Worm (Caenorhabditis elegans): Measurements from ENCODE around the gene marc-2.

The marc-2 gene

DNA sequence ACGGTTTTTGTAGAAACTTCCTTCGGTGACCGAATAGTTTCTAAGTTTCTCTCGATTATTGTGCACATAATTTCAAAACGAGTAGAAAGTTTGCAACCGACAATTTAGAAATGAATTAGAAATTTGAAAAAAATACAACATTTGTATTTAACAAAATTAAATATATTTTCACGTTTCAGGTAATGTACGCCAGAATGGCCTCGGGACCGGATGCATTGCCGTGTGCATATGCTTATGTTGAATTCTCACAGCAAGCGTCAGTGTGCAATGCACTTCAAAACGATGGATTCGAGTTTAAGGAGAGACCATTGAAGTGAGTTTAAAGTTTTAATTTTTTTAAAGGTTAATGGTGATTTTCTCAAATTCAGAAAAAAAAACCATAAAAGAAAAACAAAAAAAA, at the start of gene marc-2:
TSS of gene marc-2 (minus strand) at position 101 of the 400 bp plus-strand sequence.
- TF ChIP-seq unc-62 (GFP tag; optimal IDR thresholded peaks at IDR 0.05), result no peak

DNA sequence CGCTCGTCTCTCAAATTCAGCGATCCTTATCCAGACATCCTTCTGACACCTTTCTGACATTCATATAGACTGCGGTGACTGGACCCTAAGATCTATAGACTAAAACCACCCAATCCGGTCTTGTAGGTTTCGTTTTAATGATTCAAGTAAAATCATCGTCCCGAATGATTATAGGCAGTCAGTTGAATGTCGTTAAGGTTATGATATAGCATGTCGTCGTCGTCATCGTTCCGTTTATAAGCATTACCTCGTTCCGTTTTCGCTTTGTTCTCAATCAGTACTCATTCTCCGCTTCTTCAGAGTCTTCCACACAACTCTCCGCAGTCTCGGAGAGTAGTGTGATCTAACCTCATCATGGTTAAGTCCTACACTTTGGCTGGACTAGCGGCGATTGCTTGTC, 47.9 kb upstream of the marc-2 start, which contains the start of gene bli-1:
TSS of gene bli-1 (plus strand) at position 301 of the 400 bp plus-strand sequence.
- TF ChIP-seq unc-62 (GFP tag; optimal IDR thresholded peaks at IDR 0.05), result no peak

DNA sequence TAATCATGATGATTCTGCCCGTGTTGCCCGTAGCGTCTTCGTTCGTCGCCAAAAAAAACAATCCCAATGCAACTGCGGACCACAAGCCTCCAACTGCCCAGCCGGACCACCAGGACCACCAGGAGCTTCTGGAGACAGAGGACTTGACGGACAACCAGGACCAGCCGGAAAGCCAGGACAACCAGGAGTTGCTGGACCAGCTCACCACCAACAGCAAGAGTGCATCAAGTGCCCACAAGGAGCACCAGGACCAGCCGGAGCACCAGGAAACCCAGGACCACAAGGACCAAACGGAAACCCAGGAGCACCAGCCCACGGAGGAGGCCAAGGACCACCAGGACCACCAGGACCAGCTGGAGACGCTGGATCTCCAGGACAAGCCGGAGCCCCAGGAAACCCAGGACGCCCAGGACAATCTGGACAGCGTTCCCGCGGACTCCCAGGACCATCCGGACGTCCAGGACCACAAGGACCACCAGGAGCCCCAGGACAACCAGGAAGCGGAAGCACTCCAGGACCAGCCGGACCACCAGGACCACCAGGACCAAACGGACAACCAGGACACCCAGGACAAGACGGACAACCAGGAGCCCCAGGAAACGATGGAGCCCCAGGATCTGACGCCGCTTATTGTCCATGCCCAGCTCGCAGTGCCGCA, 46.8 kb upstream of the marc-2 start:
- TF ChIP-seq unc-62 (GFP tag; optimal IDR thresholded peaks at IDR 0.05), result no peak

DNA sequence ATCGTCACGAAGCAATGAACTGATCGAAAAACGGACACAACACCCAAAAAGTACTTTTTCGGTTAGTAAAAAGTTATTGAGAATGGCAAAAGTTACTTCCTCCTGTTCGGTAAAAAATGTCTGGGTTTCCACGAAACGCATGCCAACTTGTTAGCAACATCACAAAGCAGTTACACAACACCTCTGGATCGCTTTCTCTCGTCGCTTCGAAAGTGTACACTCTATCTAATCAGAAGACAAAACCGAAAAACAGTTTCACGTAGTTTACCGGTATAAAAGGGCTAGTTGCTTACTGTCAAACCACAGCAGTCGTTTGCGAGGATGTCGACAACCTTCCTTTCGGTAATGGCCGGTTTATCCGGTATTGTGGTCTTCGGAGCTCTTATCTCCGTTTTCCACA, 46.1 kb upstream of the marc-2 start, which contains the start of gene col-80:
TSS of gene col-80 (plus strand) at position 301 of the 400 bp plus-strand sequence.
- no peak for TF ChIP-seq unc-62 (GFP tag; optimal IDR thresholded peaks at IDR 0.05)

DNA sequence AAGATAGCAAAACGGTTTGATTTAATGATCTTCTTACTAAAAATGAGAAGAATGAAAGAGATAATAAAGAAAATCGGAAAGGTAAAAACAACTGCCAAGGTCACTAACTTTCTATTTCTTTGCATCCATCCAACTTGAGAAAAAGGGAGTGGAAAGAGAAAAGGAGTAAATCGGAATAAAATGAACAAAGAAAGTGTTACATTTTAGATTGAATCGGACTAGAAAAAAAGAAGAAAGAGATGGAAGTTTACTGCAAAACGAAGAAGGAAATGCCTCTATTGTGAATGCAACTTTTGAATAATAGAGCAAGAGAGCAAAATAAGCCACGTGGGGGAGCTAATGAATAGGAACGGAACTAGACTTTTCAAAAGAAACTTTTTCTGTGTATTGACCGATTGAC, 45.2 kb upstream of the marc-2 start:
- TF ChIP-seq unc-62 (GFP tag; optimal IDR thresholded peaks at IDR 0.05), result no peak

DNA sequence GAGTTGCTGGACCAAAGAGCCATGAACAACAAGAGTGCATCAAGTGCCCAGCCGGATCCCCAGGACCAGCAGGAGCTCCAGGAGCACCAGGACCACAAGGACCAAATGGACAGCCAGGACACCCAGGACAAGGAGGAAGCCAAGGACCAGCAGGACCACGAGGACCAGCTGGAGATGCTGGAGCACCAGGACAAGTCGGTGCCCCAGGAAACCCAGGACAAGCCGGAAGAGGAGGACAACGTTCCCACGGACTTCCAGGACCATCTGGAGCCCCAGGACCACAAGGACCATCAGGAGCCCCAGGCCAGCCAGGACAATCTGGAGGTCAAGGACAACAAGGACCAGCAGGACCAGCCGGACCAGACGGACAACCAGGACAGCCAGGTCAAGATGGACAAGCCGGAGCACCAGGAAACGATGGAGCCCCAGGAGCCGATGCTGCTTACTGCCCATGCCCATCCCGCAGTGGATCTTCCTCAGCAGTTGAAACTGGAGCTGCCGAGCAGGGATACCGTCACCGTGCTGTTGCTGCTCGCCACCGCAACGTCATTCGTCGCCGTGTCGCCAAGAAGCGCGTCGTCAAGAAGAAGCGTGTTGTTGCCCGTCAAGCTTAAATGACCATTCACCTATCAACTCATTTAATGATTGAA, 44.7 kb upstream of the marc-2 start:
- TF ChIP-seq unc-62 (GFP tag; optimal IDR thresholded peaks at IDR 0.05), result no peak

DNA sequence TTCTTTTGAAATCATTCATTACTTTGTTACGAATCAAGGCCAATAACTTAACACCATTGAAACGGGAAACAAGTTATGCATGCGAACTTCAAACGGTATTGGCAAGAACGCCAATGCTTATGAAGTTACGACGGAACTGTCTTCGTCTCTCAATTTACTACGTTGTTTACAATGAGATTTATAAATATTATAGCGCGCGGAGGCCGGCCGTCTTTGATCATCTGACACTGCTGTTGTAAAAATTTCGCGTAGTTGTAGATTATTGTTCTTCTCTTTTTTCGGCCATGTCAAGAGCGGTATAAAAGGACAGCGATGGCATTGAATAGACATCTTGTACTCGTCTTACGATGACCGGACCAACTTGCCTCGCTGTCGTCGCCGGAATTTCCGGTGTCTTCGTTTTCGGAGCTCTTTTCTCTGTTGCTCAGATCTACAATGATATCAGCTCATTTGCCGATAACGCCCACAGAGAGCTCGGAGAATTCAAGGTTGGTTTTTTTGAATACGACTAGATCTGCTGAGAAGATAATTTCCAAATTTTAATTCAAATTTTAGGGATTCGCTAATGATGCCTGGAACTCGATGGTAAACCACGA, 43.9 kb upstream of the marc-2 start, which contains the start of gene col-39:
TSS of gene col-39 (plus strand) at position 342 of the 596 bp plus-strand sequence.
- TF ChIP-seq unc-62 (GFP tag; optimal IDR thresholded peaks at IDR 0.05), result no peak

DNA sequence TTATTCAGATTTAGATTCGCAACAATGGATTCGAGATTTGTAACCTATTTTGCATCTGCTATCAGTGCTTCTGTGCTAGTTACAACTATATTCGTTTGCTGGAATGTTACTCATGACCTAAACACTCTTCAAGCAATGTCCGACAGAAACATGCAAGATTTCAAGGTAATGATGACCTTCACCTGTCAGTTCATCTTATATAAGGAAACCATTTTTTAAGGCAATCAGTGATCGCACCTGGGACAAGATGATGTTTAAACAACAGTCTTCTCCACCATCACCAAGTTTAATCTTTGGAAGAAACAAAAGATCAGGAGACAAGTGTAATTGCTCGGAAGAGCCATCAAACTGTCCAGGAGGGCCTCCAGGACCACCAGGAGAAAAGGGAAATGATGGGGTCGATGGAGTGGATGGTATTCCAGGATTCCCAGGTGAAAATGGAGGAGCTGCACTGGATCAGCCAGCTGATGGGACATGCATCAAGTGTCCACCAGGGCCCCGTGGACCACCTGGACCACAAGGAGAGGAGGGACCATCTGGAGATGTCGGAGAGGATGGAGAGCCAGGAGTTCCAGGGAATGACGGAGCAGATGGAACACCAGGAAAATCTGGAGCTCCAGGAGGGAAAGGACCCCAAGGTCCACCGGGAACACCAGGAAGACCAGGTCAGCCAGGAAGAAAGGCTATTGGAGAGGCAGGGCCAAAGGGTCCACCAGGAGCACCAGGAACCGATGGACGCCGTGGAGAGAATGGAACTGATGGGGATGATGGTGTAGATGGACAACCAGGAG, 43.0 kb upstream of the marc-2 start, which contains the start of gene col-79:
TSS of gene col-79 (plus strand) at position 20 of the 791 bp plus-strand sequence.
- no peak for TF ChIP-seq unc-62 (GFP tag; optimal IDR thresholded peaks at IDR 0.05)

DNA sequence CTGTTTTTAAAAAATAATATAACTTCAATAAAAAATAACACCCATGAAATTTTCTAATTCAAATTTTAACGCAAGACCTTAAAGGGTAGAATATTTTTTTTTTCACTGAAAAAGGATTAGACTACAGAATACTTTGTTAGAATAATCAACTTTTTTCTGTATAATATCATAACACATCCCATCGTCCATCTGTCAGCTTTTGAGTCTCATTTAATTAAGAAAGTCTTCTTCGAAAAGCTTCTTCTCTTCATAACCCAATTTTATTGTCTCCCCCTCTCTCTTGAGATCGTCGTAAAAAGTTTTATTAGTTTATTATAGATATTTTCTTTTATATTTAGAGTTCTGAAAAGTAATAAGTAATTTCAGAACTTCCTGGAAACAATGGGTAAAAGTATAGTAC, 35.3 kb upstream of the marc-2 start:
- no peak for TF ChIP-seq unc-62 (GFP tag; optimal IDR thresholded peaks at IDR 0.05)

DNA sequence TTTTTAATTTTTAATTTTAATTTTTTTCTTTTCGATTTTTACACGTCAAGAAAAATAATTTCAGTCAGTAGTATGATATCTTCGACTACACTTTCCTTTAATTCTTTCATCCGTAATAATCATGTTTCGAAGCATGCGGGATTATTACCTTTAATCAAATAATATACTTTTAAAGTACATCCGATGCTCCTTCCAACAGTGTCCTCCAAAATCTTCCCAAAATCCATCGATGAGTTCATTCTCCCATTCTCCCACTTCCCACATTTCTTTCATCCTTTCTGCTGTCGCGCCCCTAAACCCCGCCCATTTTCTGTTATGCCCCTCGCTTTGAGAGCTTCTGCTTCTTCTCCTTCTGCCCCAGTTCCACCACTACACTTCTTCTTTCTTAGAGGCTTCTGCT, 33.9 kb upstream of the marc-2 start, which contains the start of gene lgc-57:
TSS of gene lgc-57 (plus strand) at position 301 of the 400 bp plus-strand sequence.
- TF ChIP-seq unc-62 (GFP tag; optimal IDR thresholded peaks at IDR 0.05), result no peak

DNA sequence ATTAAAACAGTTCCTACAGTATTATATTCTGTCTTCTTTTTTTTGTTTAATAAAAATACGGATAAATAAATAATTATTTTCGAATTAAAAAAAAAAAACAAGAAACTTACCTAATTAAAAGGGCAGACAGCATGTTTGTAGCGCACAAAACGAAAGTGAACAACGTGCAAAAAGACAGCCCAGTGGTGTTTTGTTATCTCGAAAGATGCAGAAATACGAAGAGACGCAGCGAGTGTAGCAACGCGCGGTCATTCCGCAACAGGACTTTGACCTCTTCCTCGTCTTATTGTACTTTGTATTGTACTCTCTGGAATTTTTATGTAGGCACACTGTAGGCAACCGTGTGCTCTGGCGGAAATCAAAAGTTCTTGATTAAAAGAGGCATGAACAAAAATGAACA, 32.9 kb upstream of the marc-2 start, which contains the start of gene gbh-1:
TSS of gene gbh-1 (minus strand) at position 149 of the 400 bp plus-strand sequence.
- TF ChIP-seq unc-62 (GFP tag; optimal IDR thresholded peaks at IDR 0.05), result no peak

DNA sequence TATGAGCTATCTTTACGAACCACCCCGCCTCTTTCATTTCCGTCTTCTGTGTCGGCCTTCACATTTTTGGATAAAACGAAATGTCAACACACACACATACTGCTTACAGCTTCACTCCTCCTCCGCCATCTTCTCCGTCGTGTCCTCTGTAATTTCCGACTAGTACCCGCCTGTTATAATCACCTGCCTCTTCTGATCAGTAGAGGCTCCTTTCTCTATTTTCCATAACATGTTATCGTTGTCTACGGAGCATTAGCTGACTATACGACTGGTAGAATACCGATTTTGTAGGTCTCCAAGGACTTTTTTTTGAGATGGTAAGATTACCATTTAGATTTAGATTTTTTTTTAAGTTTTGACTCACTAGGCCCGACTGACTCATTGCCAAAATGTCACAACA, 24.2 kb upstream of the marc-2 start:
- no peak for TF ChIP-seq unc-62 (GFP tag; optimal IDR thresholded peaks at IDR 0.05)

DNA sequence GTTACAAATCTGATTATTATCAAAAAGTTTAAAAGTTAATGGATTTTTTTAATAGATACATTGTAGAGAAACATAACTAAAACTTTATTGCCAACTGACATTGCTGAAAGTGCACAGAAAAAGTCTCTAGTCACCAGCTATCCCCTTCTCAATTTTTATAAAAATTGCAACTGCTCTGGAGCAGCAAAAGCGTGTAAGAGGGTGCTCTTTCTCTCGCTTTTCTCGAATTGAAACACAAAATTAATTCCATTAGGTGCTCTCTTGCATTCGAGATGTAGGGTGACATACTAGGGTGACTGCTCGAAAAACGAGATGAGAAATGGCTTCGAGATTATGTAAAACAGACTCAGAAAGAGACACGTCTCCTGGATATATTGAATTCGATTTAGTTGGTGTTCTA, 19.8 kb upstream of the marc-2 start:
- no peak for TF ChIP-seq unc-62 (GFP tag; optimal IDR thresholded peaks at IDR 0.05)

DNA sequence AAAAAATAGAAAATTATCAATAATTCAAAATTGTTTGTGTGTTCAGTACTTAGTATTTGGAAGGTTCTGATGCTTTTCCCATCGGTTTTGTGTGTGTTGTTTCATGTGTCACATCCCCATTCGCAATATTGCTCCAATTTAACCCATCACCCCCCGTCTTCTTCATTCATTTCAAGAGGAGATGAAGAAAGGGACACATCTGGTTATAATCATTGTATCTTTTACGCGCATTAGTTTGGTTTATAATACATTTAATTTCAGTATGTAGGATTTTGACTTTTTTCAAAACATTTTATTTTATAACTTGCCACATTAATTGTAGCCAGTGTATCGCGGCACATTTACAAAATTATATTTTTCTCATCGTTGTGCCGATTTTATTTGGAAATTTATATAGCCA, 19.3 kb upstream of the marc-2 start:
- TF ChIP-seq unc-62 (GFP tag; optimal IDR thresholded peaks at IDR 0.05), result no peak

DNA sequence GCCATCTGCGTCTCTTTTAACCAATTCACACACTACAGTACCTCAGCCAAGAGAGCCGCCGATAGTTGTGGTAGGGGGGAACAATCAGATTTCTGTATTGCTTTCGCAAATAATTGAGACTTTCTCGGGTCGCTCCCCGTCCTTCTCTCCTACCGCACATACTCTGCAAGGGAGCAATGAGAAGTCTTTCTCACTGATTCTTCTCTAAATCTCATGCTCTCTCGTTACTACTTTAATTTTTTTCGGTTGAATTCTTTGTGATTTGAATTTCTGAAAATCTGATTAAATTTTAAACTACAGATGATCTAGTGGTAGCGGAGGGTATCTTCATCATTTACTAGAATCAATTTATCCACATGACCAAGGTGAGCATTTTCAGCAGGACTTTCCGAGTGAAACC, 14.5 kb upstream of the marc-2 start, which contains the start of gene ptb-1:
TSS of gene ptb-1 (plus strand) at position 301 of the 400 bp plus-strand sequence.
- no peak for TF ChIP-seq unc-62 (GFP tag; optimal IDR thresholded peaks at IDR 0.05)

DNA sequence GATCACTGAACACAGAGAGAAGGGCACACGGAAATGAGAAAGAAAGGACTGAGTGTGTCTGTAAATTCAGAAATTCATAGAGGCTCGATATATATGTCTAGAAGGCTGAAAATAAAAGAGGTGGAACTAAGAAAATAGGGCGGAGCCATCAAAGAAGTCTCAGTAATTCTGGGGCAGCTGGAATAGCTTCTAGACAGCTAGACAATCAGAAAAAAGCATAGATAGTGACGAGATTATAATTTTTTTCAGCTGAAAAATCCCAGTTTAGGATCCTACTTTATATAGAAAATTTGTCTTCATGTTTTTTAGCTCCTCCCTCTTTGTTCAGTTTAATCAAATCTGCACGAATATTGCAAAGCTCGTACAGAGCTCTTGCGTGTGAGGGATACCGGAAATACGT, 4.2 kb upstream of the marc-2 start, which contains the start of gene D2089.3:
TSS of gene D2089.3 (minus strand) at position 101 of the 400 bp plus-strand sequence.
- no peak for TF ChIP-seq unc-62 (GFP tag; optimal IDR thresholded peaks at IDR 0.05)

Data from whole organism, dauer.